Worm (Caenorhabditis elegans) whole organism, L4/young adult: ENCODE data around the gene C16C8.10.

ENCODE experiments used
- W03F9.2 ChIP-seq: fragments of 150-350 bp; optimal IDR thresholded peaks from 2 replicates; lab custom pipeline; 2014; ENCODE audit warnings: missing biosample characterization, missing genetic modification characterization
- him-1 ChIP-seq: sonication (generic microtip); optimal IDR thresholded peaks from 2 replicates; lab custom pipeline; 2016; ENCODE audit warnings: missing genotype, missing genetic modification reagents, missing genetic modification characterization, missing compliant biosample characterization

DNA sequence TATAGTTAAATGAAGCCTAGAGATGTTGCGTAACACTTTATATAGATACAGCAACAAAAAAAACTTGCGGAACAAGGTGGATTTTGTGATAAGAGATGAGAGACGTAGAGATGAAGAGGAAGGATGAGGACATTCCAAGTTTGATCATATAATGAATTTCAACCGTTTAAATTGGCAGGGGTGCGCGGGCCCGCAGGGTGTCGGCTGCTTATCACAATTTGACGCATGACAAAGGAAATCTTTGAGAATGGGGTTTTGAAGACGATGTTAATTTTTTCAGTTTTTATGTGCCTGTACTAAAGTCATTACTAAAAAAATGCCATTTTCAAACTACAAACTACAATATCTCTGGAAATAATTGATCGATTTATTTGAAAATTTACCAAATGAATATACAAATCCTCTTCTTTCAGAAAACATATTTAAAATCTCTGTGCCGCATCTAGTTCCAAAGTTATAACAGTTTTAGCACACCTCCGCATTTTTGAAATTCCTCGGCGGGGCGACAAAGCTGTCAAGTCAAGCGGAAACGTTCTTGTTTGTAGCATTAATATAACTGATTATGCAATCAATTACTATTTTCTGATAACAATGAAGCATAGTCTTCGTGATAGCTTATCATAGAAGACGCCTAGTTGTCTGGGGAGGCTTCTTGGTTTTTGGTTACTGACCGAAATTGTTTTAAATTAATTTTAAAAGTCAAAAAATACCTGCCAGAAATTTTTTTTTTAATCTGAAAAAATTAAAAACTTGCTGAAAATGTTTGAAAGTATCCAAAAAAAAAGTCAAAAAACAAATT lies 24.4 kb downstream of the C16C8.10 start:
- TF ChIP-seq him-1 (tag; lab: Kevin White, UChicago) (no peak), W03F9.2 (no peak)
